Fruit fly (Drosophila melanogaster): ENCODE measurements around the gene Sec61alpha.

The Sec61alpha gene

DNA sequence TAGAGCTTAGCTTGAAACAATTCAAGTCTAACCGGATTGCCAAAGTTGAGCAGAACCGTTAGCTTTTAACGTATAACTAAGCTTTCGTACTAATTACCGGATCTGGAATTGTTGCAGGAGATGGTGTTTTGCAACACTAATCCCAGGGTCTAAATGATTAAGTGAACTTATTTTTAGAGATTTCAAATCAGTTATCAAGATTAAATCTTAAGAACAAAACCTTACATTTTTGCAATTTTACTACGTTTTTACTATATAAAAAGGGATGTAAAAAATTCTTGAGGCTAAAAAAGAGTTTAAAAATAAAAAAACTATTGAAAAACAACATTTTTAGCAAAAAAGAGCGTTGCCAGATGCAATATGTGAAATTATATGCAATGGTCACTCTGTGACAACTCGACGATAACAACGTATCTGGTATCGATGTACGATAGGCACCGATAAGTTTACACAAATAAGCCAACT, 8.3 kb upstream of the Sec61alpha start, which contains the start of the genes KFase and epsilonCOP:
TSS of gene KFase (minus strand) at position 81 of the 465 bp plus-strand sequence.
TSS of gene epsilonCOP (plus strand) at position 415 of the 465 bp plus-strand sequence.
- TF ChIP-seq CG8478 (optimal IDR thresholded peaks at IDR 0.05) (no peak), EcR (GFP tag; optimal IDR thresholded peaks at IDR 0.05) (no peak), Dll (optimal IDR thresholded peaks at IDR 0.05) (no peak), psq (optimal IDR thresholded peaks at IDR 0.05) (no peak), usp (GFP tag; optimal IDR thresholded peaks at IDR 0.05) (no peak), pan (optimal IDR thresholded peaks at IDR 0.05) (no peak)

DNA sequence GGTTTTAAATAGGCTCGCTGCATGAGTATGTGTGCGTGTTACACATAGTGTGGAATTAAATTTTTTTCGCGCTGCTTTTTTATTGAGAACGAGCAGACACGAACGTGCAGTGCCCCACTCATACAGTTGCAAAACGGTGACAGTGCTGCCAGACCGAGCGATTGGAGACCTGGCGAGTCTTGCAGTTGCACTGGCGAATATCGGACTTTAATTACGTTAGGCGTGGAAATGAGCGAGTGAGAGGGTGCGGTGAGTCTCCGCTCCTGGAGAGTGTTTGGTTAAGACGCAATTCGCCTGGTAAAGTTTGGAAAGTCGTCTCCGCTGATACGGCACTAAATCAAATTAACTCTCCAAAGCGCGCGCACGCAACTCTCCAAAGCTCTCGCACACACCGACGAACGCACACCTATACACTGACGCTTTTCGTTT, 949 bp upstream of the Sec61alpha start:
- TF ChIP-seq psq (optimal IDR thresholded peaks at IDR 0.05), result no peak
- TF ChIP-seq EcR (GFP tag; optimal IDR thresholded peaks at IDR 0.05), result no peak
- no peak for TF ChIP-seq usp (GFP tag; optimal IDR thresholded peaks at IDR 0.05)
- TF ChIP-seq pan (optimal IDR thresholded peaks at IDR 0.05), result no peak
- TF ChIP-seq CG8478 (optimal IDR thresholded peaks at IDR 0.05), result no peak
- TF ChIP-seq Dll (optimal IDR thresholded peaks at IDR 0.05), result no peak

DNA sequence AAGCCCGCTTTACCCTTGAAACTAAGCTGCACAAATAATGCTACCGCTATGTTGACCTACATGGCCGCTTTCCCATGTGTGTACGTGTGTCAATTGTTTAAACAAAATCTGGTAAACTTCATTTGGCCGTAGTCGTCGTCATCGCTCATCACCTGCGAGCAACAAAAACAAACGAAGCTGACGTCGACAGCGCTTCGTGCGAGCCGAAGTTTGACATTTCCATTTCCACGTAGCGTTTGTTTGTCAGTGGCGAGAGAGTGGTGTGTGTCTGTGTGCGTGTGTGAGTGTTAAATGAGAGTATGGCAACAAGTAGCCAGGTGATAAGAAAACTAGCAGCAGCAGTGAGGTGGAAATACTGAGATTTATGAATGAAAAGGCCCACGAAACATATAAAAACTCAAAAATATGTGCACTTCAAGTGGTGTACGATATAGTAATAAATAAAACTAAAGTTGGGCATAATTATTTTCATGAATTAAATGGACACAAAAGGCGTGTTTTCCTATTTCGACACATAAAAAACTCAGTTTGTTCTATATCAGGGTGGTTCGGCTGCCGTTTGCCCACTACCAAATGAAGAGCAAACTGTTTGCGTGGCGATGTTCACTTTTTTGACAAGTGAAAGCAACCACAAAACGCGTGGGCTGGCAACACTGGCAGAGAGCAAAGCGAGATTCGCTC, 1.0 kb downstream of the Sec61alpha start:
- TF ChIP-seq CG8478 (optimal IDR thresholded peaks at IDR 0.05), result no peak

- no peak for TF ChIP-seq EcR (GFP tag; optimal IDR thresholded peaks at IDR 0.05)
- no peak for TF ChIP-seq CG8478 (optimal IDR thresholded peaks at IDR 0.05)
- TF ChIP-seq psq (optimal IDR thresholded peaks at IDR 0.05), result no peak
- TF ChIP-seq pan (optimal IDR thresholded peaks at IDR 0.05), result no peak
Measured at dm6 chr2L:6476753-6477152, 3.6 kb downstream of the Sec61alpha start, which contains the start of gene CG9536. TSS of gene CG9536 (minus strand) at chr2L:6476975.

dm6 chr2L:6474878-6475582, 5.3 kb downstream of the Sec61alpha start:
- TF ChIP-seq Dll (optimal IDR thresholded peaks at IDR 0.05), result no peak
- TF ChIP-seq EcR (GFP tag; optimal IDR thresholded peaks at IDR 0.05), result no peak
- no peak for TF ChIP-seq CG8478 (optimal IDR thresholded peaks at IDR 0.05)
- TF ChIP-seq pan (optimal IDR thresholded peaks at IDR 0.05), result no peak
- no peak for TF ChIP-seq psq (optimal IDR thresholded peaks at IDR 0.05)
- TF ChIP-seq usp (GFP tag; optimal IDR thresholded peaks at IDR 0.05), result no peak

DNA sequence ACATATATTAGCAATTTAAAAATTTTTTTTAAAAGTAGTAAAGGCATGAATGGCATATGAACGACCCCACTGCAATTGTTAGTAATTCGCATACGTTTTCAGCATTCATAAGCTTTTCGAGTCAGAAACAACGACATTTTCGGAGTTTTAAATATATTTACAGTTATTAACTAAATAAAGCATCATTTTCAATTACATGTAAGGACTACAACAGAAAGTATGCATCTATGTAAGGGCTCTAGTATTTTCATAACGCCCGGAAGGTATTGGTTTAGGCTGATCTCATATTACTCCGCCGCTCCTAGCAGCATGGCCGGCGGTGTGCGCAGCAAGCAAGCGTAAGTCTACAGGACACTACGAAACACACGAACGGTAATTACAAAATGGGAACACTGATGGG, 6.1 kb downstream of the Sec61alpha start:
- no peak for TF ChIP-seq pan (optimal IDR thresholded peaks at IDR 0.05)
- no peak for TF ChIP-seq psq (optimal IDR thresholded peaks at IDR 0.05)
- no peak for TF ChIP-seq EcR (GFP tag; optimal IDR thresholded peaks at IDR 0.05)
- TF ChIP-seq Dll (optimal IDR thresholded peaks at IDR 0.05), result no peak
- no peak for TF ChIP-seq CG8478 (optimal IDR thresholded peaks at IDR 0.05)
- no peak for TF ChIP-seq usp (GFP tag; optimal IDR thresholded peaks at IDR 0.05)

DNA sequence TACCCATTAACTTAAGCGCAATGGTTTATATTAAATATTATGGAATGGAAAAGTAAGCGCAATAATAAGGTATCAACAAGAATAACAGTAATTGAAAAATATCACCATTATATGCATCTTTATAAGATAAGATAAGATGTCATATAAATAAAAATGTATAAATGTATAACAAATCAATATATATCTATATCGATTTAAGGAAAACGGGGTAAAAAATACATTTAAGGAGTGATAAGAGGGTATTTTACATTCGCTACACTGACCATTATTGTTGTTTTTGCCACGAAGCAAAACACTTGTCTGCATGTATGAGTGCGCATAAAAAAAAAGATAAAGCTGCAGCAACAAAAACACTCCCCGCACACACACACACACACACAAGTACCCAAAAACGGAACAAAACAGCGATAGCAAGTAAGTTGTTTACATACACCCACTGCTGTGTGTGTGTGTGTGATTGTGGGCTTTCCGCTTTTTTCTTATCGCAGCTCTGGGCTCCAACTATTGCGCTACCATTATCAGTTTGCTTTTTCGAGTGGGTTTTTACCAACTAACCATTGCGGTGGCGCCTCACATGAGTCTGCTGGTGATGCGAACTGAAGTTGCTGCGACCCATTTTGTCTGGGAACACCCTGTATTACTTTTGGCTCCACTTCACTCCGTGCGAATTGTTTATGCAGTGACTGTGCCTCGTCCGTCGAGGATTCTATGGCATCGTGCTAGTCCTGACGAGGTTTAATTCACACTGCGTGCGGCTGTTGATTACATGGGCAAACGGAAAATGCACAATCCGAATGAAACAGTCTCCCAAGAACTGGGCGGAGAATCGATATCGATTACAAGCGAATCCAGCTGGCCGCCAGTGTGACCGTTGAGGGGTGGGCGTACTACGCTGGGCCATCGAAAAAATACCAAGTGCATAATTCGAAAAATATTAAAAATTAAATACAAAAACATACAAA, 7.0 kb downstream of the Sec61alpha start, which contains the start of gene mmy:
TSS of gene mmy (minus strand) at position 829 of the 962 bp plus-strand sequence.
- TF ChIP-seq psq (optimal IDR thresholded peaks at IDR 0.05) (no peak), pan (optimal IDR thresholded peaks at IDR 0.05) (peak; percentile 79)

dm6 chr2L:6471978-6472776, 8.2 kb downstream of the Sec61alpha start:
- TF ChIP-seq psq (optimal IDR thresholded peaks at IDR 0.05) (no peak), EcR (GFP tag; optimal IDR thresholded peaks at IDR 0.05) (no peak), CG8478 (optimal IDR thresholded peaks at IDR 0.05) (no peak), pan (optimal IDR thresholded peaks at IDR 0.05) (peak; percentile 81)

DNA sequence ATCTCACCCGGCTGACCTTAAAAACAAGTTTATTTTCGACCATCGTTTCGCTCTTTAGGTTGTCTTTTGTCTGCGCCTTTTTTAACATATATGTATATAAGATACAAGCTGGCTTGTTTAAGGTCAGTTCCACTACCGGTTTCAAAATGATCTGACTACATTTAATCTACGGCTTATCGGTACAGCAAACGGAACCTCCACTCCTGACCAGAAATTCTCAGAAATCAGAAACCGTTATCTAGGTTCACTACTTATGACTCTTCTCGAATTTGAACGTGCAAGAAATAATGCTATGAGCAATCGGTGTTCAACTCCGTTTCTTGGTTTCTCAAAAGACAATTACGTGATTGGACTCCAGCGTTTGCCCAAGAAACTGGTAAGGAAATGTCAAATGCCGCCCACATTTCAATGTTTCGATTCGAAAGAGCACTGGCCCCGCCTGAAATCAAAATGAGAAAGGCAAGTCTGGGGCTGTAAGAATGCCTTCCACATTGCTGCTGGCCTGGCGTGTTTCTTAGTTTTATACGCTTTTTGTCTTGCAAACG, 10.2 kb downstream of the Sec61alpha start:
- TF ChIP-seq Dll (optimal IDR thresholded peaks at IDR 0.05) (no peak), EcR (GFP tag; optimal IDR thresholded peaks at IDR 0.05) (no peak), pan (optimal IDR thresholded peaks at IDR 0.05) (no peak), CG8478 (optimal IDR thresholded peaks at IDR 0.05) (no peak), psq (optimal IDR thresholded peaks at IDR 0.05) (no peak), usp (GFP tag; optimal IDR thresholded peaks at IDR 0.05) (no peak)

DNA sequence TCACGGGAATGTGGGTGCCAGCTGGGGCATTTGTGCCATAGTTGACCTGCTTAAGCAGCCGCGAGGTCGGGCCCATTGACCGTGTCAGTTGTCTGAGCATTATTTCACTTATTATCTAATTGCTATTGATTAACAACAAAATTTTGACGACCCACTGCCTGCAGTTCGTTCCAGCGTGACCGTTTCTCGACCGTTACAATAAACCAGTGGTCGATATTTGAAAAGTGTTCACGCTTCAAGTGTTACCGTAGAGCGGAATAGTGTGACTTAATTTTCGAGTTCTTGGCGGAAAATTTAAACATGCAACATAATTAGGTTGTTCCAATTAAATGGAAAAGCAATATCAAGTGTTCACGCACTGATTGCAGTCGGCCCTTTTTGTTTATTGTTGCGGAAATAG, 12.9 kb downstream of the Sec61alpha start, which contains the start of gene HemK1:
TSS of gene HemK1 (minus strand) at position 190 of the 400 bp plus-strand sequence.
- TF ChIP-seq psq (optimal IDR thresholded peaks at IDR 0.05) (no peak), EcR (GFP tag; optimal IDR thresholded peaks at IDR 0.05) (no peak), CG8478 (optimal IDR thresholded peaks at IDR 0.05) (no peak), pan (optimal IDR thresholded peaks at IDR 0.05) (no peak), Dll (optimal IDR thresholded peaks at IDR 0.05) (no peak), usp (GFP tag; optimal IDR thresholded peaks at IDR 0.05) (no peak)

dm6 chr2L:6465497-6465896, 14.9 kb downstream of the Sec61alpha start, which contains the start of gene Rchy1:
TSS of gene Rchy1 (minus strand) at chr2L:6465669.
- TF ChIP-seq usp (GFP tag; optimal IDR thresholded peaks at IDR 0.05), result no peak

Measured in whole organism.